Worm (Caenorhabditis elegans): ENCODE results near the gene T28C12.6.

- TF ChIP-seq dao-5 (tag; optimal IDR thresholded peaks at IDR 0.05) (no peak), W03F9.2 (tag; optimal IDR thresholded peaks at IDR 0.05) (no peak), him-1 (tag; optimal IDR thresholded peaks at IDR 0.05) (no peak)
These were observed 25.8 kb upstream of the T28C12.6 start for ce11 chrV:6361688-6362087.
